Fruit fly (Drosophila melanogaster) whole organism, adult: ENCODE results near the gene CG42750.
A peak's percentile ranks its signal among the peaks of the same experiment; 100 is the strongest.

ENCODE experiments used
- CG11617 ChIP-seq: fragments of 200-800 bp; sonication (Bioruptor generic); optimal IDR thresholded peaks from 2 replicates; lab custom pipeline; 2017; ENCODE audit warnings: mild to moderate bottlenecking, missing biosample characterization, missing genetic modification reagents, missing genetic modification characterization
- CG1620 ChIP-seq: fragments of 200-800 bp; sonication (Bioruptor generic); optimal IDR thresholded peaks from 2 replicates; lab custom pipeline; 2016; ENCODE audit warnings: missing biosample characterization, missing genetic modification characterization
- CG5204 ChIP-seq: fragments of 200-800 bp; sonication (Bioruptor generic); optimal IDR thresholded peaks from 2 replicates; lab custom pipeline; 2016; ENCODE audit warnings: missing biosample characterization, missing genetic modification characterization
- CG7101 ChIP-seq: fragments of 200-800 bp; sonication (Bioruptor generic); optimal IDR thresholded peaks from 2 replicates; lab custom pipeline; 2018; ENCODE audit warnings: missing biosample characterization, mild to moderate bottlenecking, missing genetic modification characterization, moderate library complexity
- Clk ChIP-seq: fragments of 200-800 bp; sonication (Bioruptor generic); optimal IDR thresholded peaks from 2 replicates; lab custom pipeline; 2017; ENCODE audit warnings: missing biosample characterization, missing genetic modification characterization
- Hr96 ChIP-seq: fragments of 200-800 bp; sonication (Bioruptor generic); optimal IDR thresholded peaks from 2 replicates; lab custom pipeline; 2016; ENCODE audit warnings: missing biosample characterization, missing genetic modification characterization
- cic ChIP-seq: fragments of 200-800 bp; sonication (Bioruptor generic); optimal IDR thresholded peaks from 2 replicates; lab custom pipeline; 2017; ENCODE audit warnings: missing biosample characterization, mild to moderate bottlenecking, missing genetic modification characterization, moderate library complexity
- kay ChIP-seq: fragments of 200-800 bp; sonication (Bioruptor generic); peaks from one replicate; lab custom pipeline; 2016; ENCODE audit warnings: missing biosample characterization, missing genetic modification characterization, borderline replicate concordance
- ovo ChIP-seq: fragments of 200-800 bp; sonication (Bioruptor generic); optimal IDR thresholded peaks from 2 replicates; lab custom pipeline; 2016; ENCODE audit warnings: missing biosample characterization, missing genetic modification characterization

- TF ChIP-seq ovo (GFP tag; lab: Kevin White, UChicago) (no peak), CG11617 (no peak), CG1620 (GFP tag; lab: Kevin White, UChicago) (no peak), CG7101 (peak; percentile 31), CG5204 (GFP tag; lab: Kevin White, UChicago) (no peak), Clk (GFP tag; lab: Kevin White, UChicago) (no peak), Hr96 (GFP tag; lab: Kevin White, UChicago) (no peak), kay (GFP tag; lab: Kevin White, UChicago) (no peak), cic (GFP tag; lab: Kevin White, UChicago) (no peak)
Measured at dm6 chr2L:18113079-18113478, 162.5 kb downstream of the CG42750 start, which contains the start of gene CG44476.
